Fruit fly (Drosophila melanogaster) whole organism: ENCODE results near the gene Gbeta13F.

Experiments used
- pan ChIP-seq: fragments of >200 bp; optimal IDR thresholded peaks from 2 replicates; lab custom pipeline; 2017
- usp ChIP-seq: fragments of >200 bp; optimal IDR thresholded peaks from 2 replicates; lab custom pipeline; 2017; ENCODE audit warnings: missing biosample characterization, missing genetic modification characterization, mixed read lengths

dm6 chrX:15875569-15875968, 15.7 kb downstream of the Gbeta13F start:
- TF ChIP-seq pan (lab: Kevin White, UChicago) (no peak), usp (GFP tag; lab: Kevin White, UChicago) (no peak)
